Fruit fly (Drosophila melanogaster): ENCODE results near the gene CG11162.

- TF ChIP-seq kay (GFP tag; ENCODE audit: borderline replicate concordance) (peak; percentile 46), CG33017 (tag; optimal IDR thresholded peaks at IDR 0.05) (no peak), CG14711 (tag; optimal IDR thresholded peaks at IDR 0.05) (no peak), toe (GFP tag; optimal IDR thresholded peaks at IDR 0.05) (no peak), bab1 (GFP tag; optimal IDR thresholded peaks at IDR 0.05) (no peak), CG12768 (GFP tag; optimal IDR thresholded peaks at IDR 0.05) (no peak), pad (GFP tag; optimal IDR thresholded peaks at IDR 0.05) (no peak), Mnt (GFP tag; optimal IDR thresholded peaks at IDR 0.05) (no peak), ovo (GFP tag; optimal IDR thresholded peaks at IDR 0.05) (no peak), Crg-1 (GFP tag; optimal IDR thresholded peaks at IDR 0.05) (no peak), CG7045 (GFP tag; optimal IDR thresholded peaks at IDR 0.05) (no peak)
Measured at dm6 chrX:13667656-13668055, 9.0 kb upstream of the CG11162 start, which contains the start of the genes DNAlig4 and CG11164.

All from whole organism, adult.